Worm (Caenorhabditis elegans) whole organism, L1 larva: ENCODE measurements around the gene F43D2.6.

Source experiments
- C34B4.2 ChIP-seq: sonication (generic microtip); optimal IDR thresholded peaks from 2 replicates; lab custom pipeline; 2017; ENCODE audit warnings: mild to moderate bottlenecking, missing genetic modification characterization, missing compliant biosample characterization
- F16B12.6 ChIP-seq: fragments of 150-350 bp; optimal IDR thresholded peaks from 2 replicates; lab custom pipeline; 2014; ENCODE audit warnings: missing biosample characterization, missing genetic modification characterization
- aha-1 ChIP-seq: fragments of 150-350 bp; optimal IDR thresholded peaks from 2 replicates; lab custom pipeline; 2014; ENCODE audit warnings: missing biosample characterization, missing genetic modification characterization
- blmp-1 ChIP-seq: fragments of 150-350 bp; optimal IDR thresholded peaks from 2 replicates; lab custom pipeline; 2014; ENCODE audit warnings: missing biosample characterization, missing genetic modification characterization
- ces-1 ChIP-seq: fragments of 150-350 bp; optimal IDR thresholded peaks from 2 replicates; lab custom pipeline; 2014; ENCODE audit warnings: missing biosample characterization, missing genetic modification reagents, missing genetic modification characterization
- dpl-1 ChIP-seq, 3 experiments: fragments of 150-350 bp in 2 of 3; sonication (generic microtip) in 1 of 3; optimal IDR thresholded peaks; 2 replicates each; lab custom pipeline; 2014 to 2017; ENCODE audit warnings: missing biosample characterization in 3 of 3, missing genetic modification characterization in 3 of 3, missing genetic modification reagents in 3 of 3
- efl-1 ChIP-seq, 4 experiments: fragments of 150-350 bp; optimal IDR thresholded peaks in 3 of 4; peaks in 1 of 4; 1 replicate in 1 of 4; 2 replicates in 3 of 4; lab custom pipeline; 2014; ENCODE audit warnings: missing biosample characterization in 2 of 4, missing genetic modification characterization in 2 of 4, missing genetic modification reagents in 2 of 4
- efl-3 ChIP-seq: fragments of 200-800 bp; sonication (Bioruptor generic); optimal IDR thresholded peaks from 2 replicates; lab custom pipeline; 2018; ENCODE audit warnings: mild to moderate bottlenecking, missing genetic modification characterization, missing compliant biosample characterization
- egl-13 ChIP-seq: sonication (generic microtip); optimal IDR thresholded peaks from 2 replicates; lab custom pipeline; 2016; ENCODE audit warnings: missing genotype, missing genetic modification reagents, missing genetic modification characterization, missing compliant biosample characterization
- elt-3 ChIP-seq, 6 experiments: fragments of 150-350 bp in 1 of 6; sonication (generic microtip); optimal IDR thresholded peaks; 2 replicates each; lab custom pipeline; 2017 to 2018; ENCODE audit warnings: missing biosample characterization in 6 of 6, missing genetic modification characterization in 6 of 6, inconsistent platforms in 1 of 6
- fkh-4 ChIP-seq: sonication (generic microtip); optimal IDR thresholded peaks from 2 replicates; lab custom pipeline; 2016; ENCODE audit warnings: missing compliant biosample characterization, missing genetic modification characterization, borderline replicate concordance
- fkh-8 ChIP-seq: sonication (generic microtip); optimal IDR thresholded peaks from 2 replicates; lab custom pipeline; 2016; ENCODE audit warnings: mild to moderate bottlenecking, missing genetic modification characterization, missing compliant biosample characterization
- fos-1 ChIP-seq: fragments of 150-350 bp; optimal IDR thresholded peaks from 2 replicates; lab custom pipeline; 2014; ENCODE audit warnings: missing biosample characterization, missing genetic modification characterization
- jun-1 ChIP-seq: fragments of 150-350 bp; optimal IDR thresholded peaks from 2 replicates; lab custom pipeline; 2014; ENCODE audit warnings: missing biosample characterization, missing genetic modification reagents, missing genetic modification characterization
- lin-14 ChIP-seq: fragments of 200-800 bp; sonication (Bioruptor generic); optimal IDR thresholded peaks from 2 replicates; lab custom pipeline; 2018; ENCODE audit warnings: mild to moderate bottlenecking, missing genetic modification characterization, moderate library complexity, missing compliant biosample characterization
- lir-3 ChIP-seq: sonication (generic microtip); optimal IDR thresholded peaks from 2 replicates; lab custom pipeline; 2016; ENCODE audit warnings: mild to moderate bottlenecking, missing genetic modification characterization, moderate library complexity, missing compliant biosample characterization; ENCODE audit not compliant: poor library complexity
- lsy-2 ChIP-seq, 2 experiments: fragments of 150-350 bp; optimal IDR thresholded peaks; 2 replicates each; lab custom pipeline; 2014; ENCODE audit warnings: missing biosample characterization in 2 of 2, missing genetic modification characterization in 2 of 2
- mab-9 ChIP-seq: fragments of 200-800 bp; sonication (Bioruptor generic); IDR thresholded peaks from 2 replicates; pipeline ENCODE4 v1.3.6; 2022; ENCODE audit warnings: missing genetic modification reagents, missing genetic modification characterization, missing compliant biosample characterization
- mep-1 ChIP-seq: fragments of 150-350 bp; optimal IDR thresholded peaks from 2 replicates; lab custom pipeline; 2014; ENCODE audit warnings: missing biosample characterization, missing genetic modification characterization
- nhr-12 ChIP-seq: sonication (generic microtip); optimal IDR thresholded peaks from 2 replicates; lab custom pipeline; 2017; ENCODE audit warnings: missing biosample characterization, missing genetic modification characterization
- nhr-19 ChIP-seq: fragments of 200-800 bp; sonication (Bioruptor generic); conservative IDR thresholded peaks from 2 replicates; pipeline ENCODE4 v1.3.6; 2022; ENCODE audit warnings: missing genetic modification characterization, missing compliant biosample characterization
- nhr-47 ChIP-seq: sonication (generic microtip); optimal IDR thresholded peaks from 2 replicates; lab custom pipeline; 2016; ENCODE audit warnings: mild to moderate bottlenecking, missing genetic modification characterization, moderate library complexity, missing compliant biosample characterization
- nhr-71 ChIP-seq: sonication (generic microtip); optimal IDR thresholded peaks from 2 replicates; lab custom pipeline; 2016; ENCODE audit warnings: mild to moderate bottlenecking, missing genetic modification characterization, moderate library complexity, missing compliant biosample characterization
- nhr-77 ChIP-seq: fragments of 150-350 bp; optimal IDR thresholded peaks from 2 replicates; lab custom pipeline; 2014; ENCODE audit warnings: missing biosample characterization, missing genetic modification characterization
- nhr-85 ChIP-seq: sonication (generic microtip); peaks from one replicate; lab custom pipeline; 2016; ENCODE audit warnings: missing genetic modification characterization, inconsistent platforms, missing compliant biosample characterization
- pag-3 ChIP-seq: sonication (generic microtip); optimal IDR thresholded peaks from 2 replicates; lab custom pipeline; 2017; ENCODE audit warnings: missing genetic modification characterization, mild to moderate bottlenecking, missing compliant biosample characterization, antibody characterized with exemption, borderline replicate concordance; ENCODE audit not compliant: insufficient read depth
- skn-1 ChIP-seq: fragments of 150-350 bp; optimal IDR thresholded peaks from 2 replicates; lab custom pipeline; 2014; ENCODE audit warnings: missing biosample characterization, missing genetic modification characterization
- snpc-4 ChIP-seq: fragments of 150-350 bp; optimal IDR thresholded peaks from 2 replicates; lab custom pipeline; 2014; ENCODE audit warnings: missing biosample characterization, missing genetic modification characterization
- sox-4 ChIP-seq: sonication (generic microtip); optimal IDR thresholded peaks from 2 replicates; lab custom pipeline; 2016; ENCODE audit warnings: missing genetic modification characterization, missing compliant biosample characterization
- sptf-1 ChIP-seq: fragments of 150-350 bp; optimal IDR thresholded peaks from 2 replicates; lab custom pipeline; 2014; ENCODE audit warnings: missing biosample characterization, missing genetic modification characterization
- swsn-7 ChIP-seq: sonication (generic microtip); optimal IDR thresholded peaks from 2 replicates; lab custom pipeline; 2016; ENCODE audit warnings: missing genetic modification characterization, missing compliant biosample characterization
- tlp-1 ChIP-seq: fragments of 150-350 bp; optimal IDR thresholded peaks from 2 replicates; lab custom pipeline; 2014; ENCODE audit warnings: missing biosample characterization, missing genetic modification characterization
- unc-130 ChIP-seq: fragments of 150-350 bp; optimal IDR thresholded peaks from 2 replicates; lab custom pipeline; 2017; ENCODE audit warnings: missing biosample characterization, missing genetic modification characterization, inconsistent platforms
- unc-62 ChIP-seq: fragments of 150-350 bp; optimal IDR thresholded peaks from 2 replicates; lab custom pipeline; 2014; ENCODE audit warnings: missing biosample characterization, missing genetic modification reagents, missing genetic modification characterization
- unc-86 ChIP-seq: sonication (generic microtip); optimal IDR thresholded peaks from 2 replicates; lab custom pipeline; 2016; ENCODE audit warnings: missing genetic modification characterization, missing compliant biosample characterization
- unc-98 ChIP-seq: fragments of 200-800 bp; sonication (Bioruptor generic); IDR thresholded peaks from 2 replicates; pipeline ENCODE4 v1.3.6; 2022; ENCODE audit warnings: missing genetic modification characterization, missing compliant biosample characterization
- vab-15 ChIP-seq: sonication (generic microtip); optimal IDR thresholded peaks from 2 replicates; lab custom pipeline; 2017; ENCODE audit warnings: missing genotype, mild to moderate bottlenecking, missing genetic modification characterization, missing compliant biosample characterization
- zip-4 ChIP-seq: fragments of 200-800 bp; sonication (Bioruptor generic); optimal IDR thresholded peaks from 2 replicates; lab custom pipeline; 2018; ENCODE audit warnings: mild to moderate bottlenecking, missing genetic modification characterization, moderate library complexity, missing compliant biosample characterization
- ztf-11 ChIP-seq, 2 experiments: sonication (generic microtip); optimal IDR thresholded peaks; 2 replicates each; lab custom pipeline; 2016 to 2017; ENCODE audit warnings: missing genetic modification characterization in 2 of 2, missing biosample characterization in 1 of 2, missing compliant biosample characterization in 1 of 2

F43D2.6 gene

ce11 chrV:14640071-14640470 lies 5.1 kb upstream of the F43D2.6 start, which contains the start of gene F43D2.7:
Gene F43D2.7, minus strand, starts transcription at chrV:14640171.
- TF ChIP-seq egl-13 (no peak), lir-3 (tag; lab: Kevin White, UChicago) (no peak), mep-1 (tag; lab: Kevin White, UChicago) (no peak), zip-4 (no peak), ztf-11 (tag; optimal IDR thresholded peaks at IDR 0.05; lab: Kevin White, UChicago) (no peak), elt-3 (tag; optimal IDR thresholded peaks at IDR 0.05; lab: Kevin White, UChicago) (no peak), skn-1 (no peak), nhr-47 (no peak), dpl-1 (GFP tag; optimal IDR thresholded peaks at IDR 0.05; lab: Kevin White, UChicago) (no peak), unc-62 (GFP tag; lab: Kevin White, UChicago) (no peak), unc-86 (tag; lab: Kevin White, UChicago) (no peak), tlp-1 (tag; lab: Kevin White, UChicago) (no peak), nhr-12 (tag; lab: Kevin White, UChicago) (no peak), fkh-8 (tag; lab: Kevin White, UChicago) (no peak), nhr-77 (tag; lab: Kevin White, UChicago) (no peak), nhr-85 (tag; lab: Kevin White, UChicago) (no peak), lsy-2 (tag; optimal IDR thresholded peaks at IDR 0.05; lab: Kevin White, UChicago) (no peak), blmp-1 (tag; lab: Kevin White, UChicago) (no peak), unc-130 (tag; lab: Kevin White, UChicago) (no peak), swsn-7 (tag; lab: Kevin White, UChicago) (no peak)

ce11 chrV:14638075-14638474 lies 3.1 kb upstream of the F43D2.6 start:
- TF ChIP-seq sox-4 (tag; lab: Kevin White, UChicago) (no peak), efl-3 (GFP tag; lab: Kevin White, UChicago) (no peak), vab-15 (tag; lab: Kevin White, UChicago) (no peak), nhr-19 (GFP tag; lab: Robert Waterston, UW) (no peak), sptf-1 (no peak)

- TF ChIP-seq aha-1 (tag; lab: Kevin White, UChicago) (no peak), F16B12.6 (no peak), nhr-85 (tag; lab: Kevin White, UChicago) (peak; percentile 54), ces-1 (GFP tag; lab: Kevin White, UChicago) (no peak), efl-1 (optimal IDR thresholded peaks at IDR 0.05; lab: Kevin White, UChicago) (no peak), efl-1 (GFP tag; optimal IDR thresholded peaks at IDR 0.05 in 1 of 2; lab: Kevin White, UChicago) (peak in 1 of 2 experiments; percentile 64), blmp-1 (tag; lab: Kevin White, UChicago) (peak; percentile 95), elt-3 (tag; optimal IDR thresholded peaks at IDR 0.05; lab: Kevin White, UChicago) (no peak), C34B4.2 (tag; lab: Kevin White, UChicago) (no peak), mab-9 (GFP tag; lab: Robert Waterston, UW) (0 out of 2 replicates have a peak, but pooled peaks have one; percentile 24), lir-3 (tag; lab: Kevin White, UChicago) (no peak), lin-14 (GFP tag; lab: Kevin White, UChicago) (peak; percentile 49)
Observed at ce11 chrV:14633319-14633718, 1.7 kb downstream of the F43D2.6 start.

ce11 chrV:14631588-14631987 lies 3.4 kb downstream of the F43D2.6 start, which contains the start of gene F43D2.3:
Gene F43D2.3, plus strand, starts transcription at chrV:14631888.
- TF ChIP-seq C34B4.2 (tag; lab: Kevin White, UChicago) (no peak), nhr-71 (tag; lab: Kevin White, UChicago) (no peak), nhr-85 (tag; lab: Kevin White, UChicago) (no peak), sptf-1 (no peak), snpc-4 (tag; lab: Kevin White, UChicago) (no peak), fos-1 (tag; lab: Kevin White, UChicago) (no peak), mab-9 (GFP tag; lab: Robert Waterston, UW) (no peak), pag-3 (no peak), skn-1 (no peak), unc-98 (GFP tag; lab: Robert Waterston, UW) (no peak), sox-4 (tag; lab: Kevin White, UChicago) (no peak), efl-3 (GFP tag; lab: Kevin White, UChicago) (no peak), fkh-4 (tag; lab: Kevin White, UChicago) (no peak), jun-1 (no peak), ces-1 (GFP tag; lab: Kevin White, UChicago) (no peak)
- TF ChIP-seq, all 84 proteins: peak for 0
